Worm (Caenorhabditis elegans) whole organism, L4 larva: ENCODE measurements around the gene C41G11.1.

Experiments
- F10B5.3 ChIP-seq: sonication (generic microtip); optimal IDR thresholded peaks from 2 replicates; lab custom pipeline; 2016; ENCODE audit warnings: mild to moderate bottlenecking, missing genetic modification characterization, missing compliant biosample characterization
- F37D6.2 ChIP-seq: sonication (generic microtip); optimal IDR thresholded peaks from 2 replicates; lab custom pipeline; 2016; ENCODE audit warnings: mild to moderate bottlenecking, missing genetic modification characterization, missing compliant biosample characterization
- R02D3.7 ChIP-seq: fragments of 150-350 bp; sonication (generic microtip); optimal IDR thresholded peaks from 3 replicates; lab custom pipeline; 2014; ENCODE audit warnings: missing biosample characterization, missing genetic modification characterization
- Y105C5A.15 ChIP-seq: fragments of 200-800 bp; sonication (Bioruptor generic); IDR thresholded peaks from 2 replicates; pipeline ENCODE4 v1.3.6; 2022; ENCODE audit warnings: missing genetic modification characterization, missing compliant biosample characterization
- ZK337.2 ChIP-seq: fragments of 200-800 bp; sonication (Bioruptor generic); IDR thresholded peaks from 2 replicates; pipeline ENCODE4 v1.3.6; 2022; ENCODE audit warnings: missing genetic modification reagents, missing genetic modification characterization, missing compliant biosample characterization
- aha-1 ChIP-seq: fragments of 150-350 bp; peaks from one replicate; lab custom pipeline; 2014; ENCODE audit warnings: missing biosample characterization, missing genetic modification characterization
- ceh-28 ChIP-seq: fragments of 150-350 bp; optimal IDR thresholded peaks from 2 replicates; lab custom pipeline; 2014; ENCODE audit warnings: missing biosample characterization, missing genetic modification reagents, missing genetic modification characterization
- ceh-32 ChIP-seq: sonication (generic microtip); optimal IDR thresholded peaks from 2 replicates; lab custom pipeline; 2016; ENCODE audit warnings: mild to moderate bottlenecking, missing genetic modification characterization, missing compliant biosample characterization; ENCODE audit not compliant: poor library complexity
- ceh-44 ChIP-seq: fragments of 200-800 bp; sonication (Bioruptor generic); IDR thresholded peaks from 2 replicates; pipeline ENCODE4 v1.3.6; 2022; ENCODE audit warnings: missing genetic modification reagents, missing genetic modification characterization, missing compliant biosample characterization
- ceh-82 ChIP-seq: sonication (generic microtip); optimal IDR thresholded peaks from 2 replicates; lab custom pipeline; 2017; ENCODE audit warnings: missing biosample characterization, missing genetic modification characterization
- cey-2 ChIP-seq: sonication (generic microtip); optimal IDR thresholded peaks from 3 replicates; lab custom pipeline; 2017; ENCODE audit warnings: missing genetic modification characterization, mild to moderate bottlenecking, missing compliant biosample characterization, antibody characterized with exemption, borderline replicate concordance; ENCODE audit not compliant: insufficient read depth
- ctbp-1 ChIP-seq: fragments of 200-800 bp; sonication (Bioruptor generic); IDR thresholded peaks from 2 replicates; pipeline ENCODE4 v1.3.6; 2022; ENCODE audit warnings: missing genetic modification reagents, missing genetic modification characterization, missing compliant biosample characterization
- daf-12 ChIP-seq: fragments of 150-350 bp; optimal IDR thresholded peaks from 2 replicates; lab custom pipeline; 2014; ENCODE audit warnings: missing biosample characterization, missing genetic modification reagents, missing genetic modification characterization
- daf-16 ChIP-seq, 3 experiments: sonication (generic microtip); optimal IDR thresholded peaks; 2 replicates each; lab custom pipeline; 2016 to 2017; ENCODE audit warnings: missing genetic modification characterization in 3 of 3, missing genetic modification reagents in 3 of 3, mild to moderate bottlenecking in 2 of 3, missing compliant biosample characterization in 2 of 3, missing biosample characterization in 1 of 3, moderate library complexity in 1 of 3
- dve-1 ChIP-seq: sonication (generic microtip); optimal IDR thresholded peaks from 2 replicates; lab custom pipeline; 2017; ENCODE audit warnings: antibody characterized with exemption, mild to moderate bottlenecking, missing genetic modification characterization, missing compliant biosample characterization; ENCODE audit not compliant: insufficient read depth
- egl-27 ChIP-seq: sonication (generic microtip); optimal IDR thresholded peaks from 3 replicates; lab custom pipeline; 2017; ENCODE audit warnings: missing biosample characterization, missing genetic modification reagents, missing genetic modification characterization
- fkh-10 ChIP-seq: fragments of 150-350 bp; optimal IDR thresholded peaks from 2 replicates; lab custom pipeline; 2014; ENCODE audit warnings: missing biosample characterization, missing genetic modification reagents, missing genetic modification characterization
- hif-1 ChIP-seq, 2 experiments: sonication (generic microtip); optimal IDR thresholded peaks; 2 replicates each; lab custom pipeline; 2016 to 2017; ENCODE audit warnings: missing compliant biosample characterization in 2 of 2, missing genetic modification characterization in 2 of 2, missing genetic modification reagents in 2 of 2, missing genotype in 2 of 2, mild to moderate bottlenecking in 1 of 2
- hlh-11 ChIP-seq: fragments of 200-800 bp; sonication (Bioruptor generic); optimal IDR thresholded peaks from 2 replicates; lab custom pipeline; 2018; ENCODE audit warnings: mild to moderate bottlenecking, missing genetic modification characterization, missing compliant biosample characterization
- hlh-30 ChIP-seq: sonication (generic microtip); optimal IDR thresholded peaks from 2 replicates; lab custom pipeline; 2017; ENCODE audit warnings: antibody characterized with exemption, mild to moderate bottlenecking, missing genetic modification characterization, missing compliant biosample characterization; ENCODE audit not compliant: insufficient read depth
- hmg-1.1 ChIP-seq: fragments of 200-800 bp; sonication (Bioruptor generic); IDR thresholded peaks from 2 replicates; pipeline ENCODE4 v1.3.6; 2022; ENCODE audit warnings: missing genetic modification reagents, missing genetic modification characterization, missing compliant biosample characterization
- lin-38 ChIP-seq: fragments of 200-800 bp; sonication (Bioruptor generic); IDR thresholded peaks from 2 replicates; pipeline ENCODE4 v1.3.6; 2022; ENCODE audit warnings: missing genetic modification reagents, missing genetic modification characterization, missing compliant biosample characterization
- lir-3 ChIP-seq: sonication (generic microtip); optimal IDR thresholded peaks from 2 replicates; lab custom pipeline; 2016; ENCODE audit warnings: mild to moderate bottlenecking, missing genetic modification characterization, missing compliant biosample characterization
- lsy-2 ChIP-seq, 2 experiments: fragments of 150-350 bp in 1 of 2; sonication (generic microtip) in 1 of 2; optimal IDR thresholded peaks; 2 replicates each; lab custom pipeline; 2014 to 2017; ENCODE audit warnings: missing biosample characterization in 2 of 2, missing genetic modification characterization in 2 of 2
- madf-9 ChIP-seq: fragments of 200-800 bp; sonication (Bioruptor generic); conservative IDR thresholded peaks from 2 replicates; pipeline ENCODE4 v1.3.6; 2022; ENCODE audit warnings: missing genetic modification reagents, missing genetic modification characterization, missing compliant biosample characterization
- mep-1 ChIP-seq: fragments of 150-350 bp; sonication (generic microtip); optimal IDR thresholded peaks from 3 replicates; lab custom pipeline; 2014; ENCODE audit warnings: missing biosample characterization, missing genetic modification characterization
- mxl-2 ChIP-seq: fragments of 200-800 bp; sonication (Bioruptor generic); conservative IDR thresholded peaks from 2 replicates; pipeline ENCODE4 v1.3.6; 2022; ENCODE audit warnings: missing genetic modification reagents, missing genetic modification characterization, missing compliant biosample characterization
- nhr-11 ChIP-seq: fragments of 150-350 bp; optimal IDR thresholded peaks from 2 replicates; lab custom pipeline; 2014; ENCODE audit warnings: missing biosample characterization, missing genetic modification characterization
- nhr-237 ChIP-seq: sonication (generic microtip); optimal IDR thresholded peaks from 2 replicates; lab custom pipeline; 2017; ENCODE audit warnings: missing biosample characterization, missing genetic modification characterization
- nhr-28 ChIP-seq: fragments of 150-350 bp; optimal IDR thresholded peaks from 2 replicates; lab custom pipeline; 2014; ENCODE audit warnings: missing biosample characterization, missing genetic modification characterization
- pha-4 ChIP-seq, 2 experiments: fragments of 150-350 bp in 1 of 2; fragments of 200-800 bp in 1 of 2; sonication (Bioruptor generic) in 1 of 2; IDR thresholded peaks in 1 of 2; optimal IDR thresholded peaks in 1 of 2; 2 replicates each; pipeline versions ENCODE4 v1.3.6 to Lab custom; 2014 to 2022; ENCODE audit warnings: missing genetic modification characterization in 2 of 2, missing genetic modification reagents in 2 of 2, missing biosample characterization in 1 of 2, missing compliant biosample characterization in 1 of 2
- php-3 ChIP-seq: fragments of 200-800 bp; sonication (Bioruptor generic); IDR thresholded peaks from 2 replicates; pipeline ENCODE4 v1.3.6; 2022; ENCODE audit warnings: missing genetic modification reagents, missing genetic modification characterization, missing compliant biosample characterization
- pqm-1 ChIP-seq: sonication (generic microtip); optimal IDR thresholded peaks from 2 replicates; lab custom pipeline; 2017; ENCODE audit warnings: missing biosample characterization, missing genetic modification characterization
- rbr-2 ChIP-seq: sonication (generic microtip); optimal IDR thresholded peaks from 2 replicates; lab custom pipeline; 2016; ENCODE audit warnings: missing genotype, missing genetic modification characterization, missing compliant biosample characterization
- saeg-2 ChIP-seq: fragments of 200-800 bp; sonication (Bioruptor generic); IDR thresholded peaks from 2 replicates; pipeline ENCODE4 v1.3.6; 2022; ENCODE audit warnings: missing genetic modification reagents, missing genetic modification characterization, missing compliant biosample characterization
- set-16 ChIP-seq: fragments of 200-800 bp; sonication (Bioruptor generic); IDR thresholded peaks from 2 replicates; pipeline ENCODE4 v1.3.6; 2022; ENCODE audit warnings: missing genetic modification reagents, missing genetic modification characterization, missing compliant biosample characterization
- skn-1 ChIP-seq: fragments of 150-350 bp; optimal IDR thresholded peaks from 2 replicates; lab custom pipeline; 2014; ENCODE audit warnings: missing biosample characterization, missing genetic modification characterization
- spr-1 ChIP-seq: sonication (generic microtip); optimal IDR thresholded peaks from 2 replicates; lab custom pipeline; 2016; ENCODE audit warnings: mild to moderate bottlenecking, missing genetic modification characterization, missing compliant biosample characterization
- tag-97 ChIP-seq: fragments of 200-800 bp; sonication (Bioruptor generic); IDR thresholded peaks from 2 replicates; pipeline ENCODE4 v1.3.6; 2022; ENCODE audit warnings: missing genetic modification characterization, missing compliant biosample characterization
- unc-39 ChIP-seq: sonication (generic microtip); optimal IDR thresholded peaks from 2 replicates; lab custom pipeline; 2017; ENCODE audit warnings: missing biosample characterization, missing genetic modification characterization
- unc-62 ChIP-seq, 3 experiments: fragments of 150-350 bp in 1 of 3; sonication (generic microtip); optimal IDR thresholded peaks in 2 of 3; peaks in 1 of 3; 1 replicate in 1 of 3; 2 replicates in 2 of 3; lab custom pipeline; 2014 to 2017; ENCODE audit warnings: missing biosample characterization in 3 of 3, missing genetic modification characterization in 3 of 3, missing genetic modification reagents in 3 of 3, missing genotype in 1 of 3
- vab-7 ChIP-seq: fragments of 200-800 bp; sonication (Bioruptor generic); IDR thresholded peaks from 2 replicates; pipeline ENCODE4 v1.3.6; 2022; ENCODE audit warnings: missing genetic modification reagents, missing genetic modification characterization, missing compliant biosample characterization
- zag-1 ChIP-seq: fragments of 150-350 bp; optimal IDR thresholded peaks from 2 replicates; lab custom pipeline; 2014; ENCODE audit warnings: missing biosample characterization, missing genetic modification characterization
- zip-2 ChIP-seq: fragments of 150-350 bp; optimal IDR thresholded peaks from 2 replicates; lab custom pipeline; 2014; ENCODE audit warnings: missing biosample characterization, missing genetic modification characterization
- ztf-11 ChIP-seq: fragments of 150-350 bp; optimal IDR thresholded peaks from 2 replicates; lab custom pipeline; 2014; ENCODE audit warnings: missing biosample characterization, missing genetic modification characterization
- ztf-7 ChIP-seq: fragments of 150-350 bp; optimal IDR thresholded peaks from 2 replicates; lab custom pipeline; 2014; ENCODE audit warnings: missing biosample characterization, missing genetic modification characterization

C41G11.1 gene

ce11 chrX:5720124-5720523 is at the start of gene C41G11.1:
Gene C41G11.1, minus strand, starts transcription at chrX:5720224.
- TF ChIP-seq spr-1 (tag; lab: Kevin White, UChicago) (no peak), nhr-28 (tag; lab: Kevin White, UChicago) (no peak), pqm-1 (no peak), saeg-2 (GFP tag; lab: Robert Waterston, UW) (no peak), ceh-44 (GFP tag; lab: Robert Waterston, UW) (no peak), ceh-82 (tag; lab: Kevin White, UChicago) (no peak), Y105C5A.15 (GFP tag; lab: Robert Waterston, UW) (no peak), madf-9 (GFP tag; lab: Robert Waterston, UW) (no peak), unc-39 (tag; lab: Kevin White, UChicago) (no peak), zag-1 (tag; lab: Kevin White, UChicago) (no peak), tag-97 (GFP tag; lab: Robert Waterston, UW) (no peak), lir-3 (no peak), ceh-32 (no peak), mxl-2 (GFP tag; lab: Robert Waterston, UW) (no peak), F10B5.3 (tag; lab: Kevin White, UChicago) (no peak), ZK337.2 (no peak), lsy-2 (tag; optimal IDR thresholded peaks at IDR 0.05; lab: Kevin White, UChicago) (no peak), set-16 (GFP tag; lab: Robert Waterston, UW) (no peak), hlh-30 (no peak), ceh-28 (no peak)

ce11 chrX:5764739-5765138 is 44.7 kb upstream of the C41G11.1 start:
- TF ChIP-seq rbr-2 (tag; lab: Kevin White, UChicago) (peak; percentile 14), ztf-7 (tag; lab: Kevin White, UChicago) (no peak), dve-1 (peak; percentile 8), unc-62 (GFP tag; optimal IDR thresholded peaks at IDR 0.05 in 1 of 2; lab: Kevin White, UChicago) (peak in 1 of 2 experiments; percentile 82), unc-62 (tag; optimal IDR thresholded peaks at IDR 0.05; lab: Kevin White, UChicago) (no peak), nhr-28 (tag; lab: Kevin White, UChicago) (no peak), hmg-1.1 (0 out of 2 replicates have a peak, but pooled peaks have one; percentile 51), tag-97 (GFP tag; lab: Robert Waterston, UW) (no peak)

DNA sequence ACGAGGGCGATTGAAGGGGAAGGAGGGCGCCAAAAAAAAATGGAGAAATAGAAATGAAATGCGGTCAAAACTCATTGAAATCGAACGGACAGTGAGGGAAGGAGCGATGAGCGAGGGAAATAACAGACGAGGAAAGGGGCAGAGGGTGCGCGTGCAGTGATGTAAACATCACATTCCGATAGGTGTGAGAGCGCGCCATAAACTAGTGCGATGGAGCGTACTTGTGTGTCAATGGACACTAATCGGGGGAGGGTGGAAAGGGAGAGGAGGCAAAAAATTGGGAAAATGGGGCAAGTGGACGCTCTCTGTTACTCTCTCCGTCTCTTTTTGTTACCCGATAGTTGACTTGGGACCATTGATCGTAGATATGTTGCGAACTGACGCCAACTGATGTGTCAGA is 43.9 kb upstream of the C41G11.1 start:
- TF ChIP-seq lir-3, result no peak
- 0 out of 2 replicates have a peak, but pooled peaks have one; percentile 23 for TF ChIP-seq vab-7 (GFP tag; lab: Robert Waterston, UW)
- peak; percentile 75 for TF ChIP-seq mep-1 (tag; lab: Kevin White, UChicago)
- peak in 1 of 2 experiments; percentile 28 for TF ChIP-seq unc-62 (GFP tag; optimal IDR thresholded peaks at IDR 0.05 in 1 of 2; lab: Kevin White, UChicago)
- TF ChIP-seq unc-62 (tag; optimal IDR thresholded peaks at IDR 0.05; lab: Kevin White, UChicago), result no peak
- TF ChIP-seq nhr-11 (tag; lab: Kevin White, UChicago), result peak; percentile 75
- TF ChIP-seq nhr-237, result no peak
- TF ChIP-seq R02D3.7 (tag; lab: Kevin White, UChicago), result no peak
- TF ChIP-seq hlh-11 (tag; lab: Kevin White, UChicago), result peak; percentile 76
- peak; percentile 5 for TF ChIP-seq F37D6.2 (tag; lab: Kevin White, UChicago)
- TF ChIP-seq egl-27, result no peak
- peak; percentile 3; the same call in 1 of the 2 replicates for TF ChIP-seq set-16 (GFP tag; lab: Robert Waterston, UW)
- peak in 1 of 2 experiments; percentile 56 for TF ChIP-seq daf-16 (GFP tag; optimal IDR thresholded peaks at IDR 0.05; lab: Kevin White, UChicago)
- TF ChIP-seq daf-16 (tag; optimal IDR thresholded peaks at IDR 0.05; lab: Kevin White, UChicago), result peak; percentile 86
- no peak for TF ChIP-seq pha-4 (GFP tag; IDR thresholded peaks at IDR 0.05; lab: Robert Waterston, UW)
- peak; percentile 90 for TF ChIP-seq pha-4 (tag; optimal IDR thresholded peaks at IDR 0.05; lab: Kevin White, UChicago)
- 0 out of 2 replicates have a peak, but pooled peaks have one; percentile 49 for TF ChIP-seq php-3 (GFP tag; lab: Robert Waterston, UW)
- TF ChIP-seq aha-1 (tag; lab: Kevin White, UChicago), result peak; percentile 96
- peak in 1 of 2 experiments; percentile 53 for TF ChIP-seq hif-1 (tag; optimal IDR thresholded peaks at IDR 0.05; lab: Kevin White, UChicago)
- TF ChIP-seq skn-1 (tag; lab: Kevin White, UChicago), result no peak
- TF ChIP-seq fkh-10 (GFP tag; lab: Kevin White, UChicago), result no peak
- TF ChIP-seq hmg-1.1, result peak; percentile 58; the same call in 1 of the 2 replicates
- no peak for TF ChIP-seq zip-2 (tag; lab: Kevin White, UChicago)
- peak in 1 of 2 experiments; percentile 35 for TF ChIP-seq lsy-2 (tag; optimal IDR thresholded peaks at IDR 0.05; lab: Kevin White, UChicago)
- no peak for TF ChIP-seq ztf-11 (tag; lab: Kevin White, UChicago)
- TF ChIP-seq zag-1 (tag; lab: Kevin White, UChicago), result no peak
- TF ChIP-seq daf-12, result no peak
- peak; percentile 54; the same call in 1 of the 2 replicates for TF ChIP-seq ctbp-1 (GFP tag; lab: Robert Waterston, UW)
- peak; percentile 57; the same call in 1 of the 2 replicates for TF ChIP-seq lin-38 (GFP tag; lab: Robert Waterston, UW)
- no peak for TF ChIP-seq cey-2
